Fruit fly (Drosophila melanogaster): ENCODE results near the gene tna.

DNA sequence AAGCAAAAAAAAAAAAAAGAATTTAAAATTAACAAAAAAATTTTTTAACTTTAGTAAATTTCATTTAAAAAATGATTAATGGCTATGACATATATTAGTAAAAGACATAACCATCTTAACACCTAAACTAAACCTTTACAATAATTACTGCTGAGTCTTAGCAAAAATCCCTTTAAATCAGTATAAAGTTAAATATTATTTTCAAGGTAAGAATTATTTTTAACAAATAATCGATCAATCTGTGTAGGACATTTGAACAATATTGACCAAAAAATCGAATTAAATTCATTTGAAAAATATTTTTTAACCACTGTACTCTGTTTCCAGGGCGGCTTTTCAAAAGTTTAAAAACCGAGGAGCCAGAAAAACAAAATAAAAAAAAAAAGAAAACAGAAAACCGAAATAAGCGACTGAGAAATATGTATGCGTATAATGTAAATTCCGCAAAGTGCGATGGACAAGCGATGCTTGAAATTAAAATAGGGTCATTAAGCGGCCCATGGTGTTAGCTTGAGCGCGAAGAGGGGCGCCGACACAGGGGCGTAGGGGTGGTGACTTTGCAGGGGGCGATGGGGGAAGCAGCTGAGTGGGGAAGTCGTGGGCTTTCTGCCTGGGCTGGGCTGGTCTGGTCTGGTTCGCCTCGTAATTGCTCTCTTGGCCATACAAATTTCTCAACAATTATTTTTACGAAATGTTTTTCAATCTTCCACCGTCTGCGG lies 49.2 kb upstream of the tna start:
- TF ChIP-seq usp (GFP tag; optimal IDR thresholded peaks at IDR 0.05) (no peak), EcR (GFP tag; optimal IDR thresholded peaks at IDR 0.05) (no peak), psq (optimal IDR thresholded peaks at IDR 0.05) (no peak), Dll (optimal IDR thresholded peaks at IDR 0.05) (no peak), pan (optimal IDR thresholded peaks at IDR 0.05) (no peak), CG8478 (optimal IDR thresholded peaks at IDR 0.05) (no peak)
